Fruit fly (Drosophila melanogaster) Kc167 (cell line): ENCODE measurements around the gene Adat1.

Experiments
- Myc ChIP-seq: fragments of >200 bp; optimal IDR thresholded peaks from 2 replicates; lab custom pipeline; 2017; ENCODE audit warnings: missing external identifiers
- Sin3A ChIP-seq: fragments of >200 bp; optimal IDR thresholded peaks from 2 replicates; lab custom pipeline; 2018; ENCODE audit warnings: missing external identifiers
- h ChIP-seq: fragments of >200 bp; optimal IDR thresholded peaks from 3 replicates; lab custom pipeline; 2018; ENCODE audit warnings: missing external identifiers
- psq ChIP-seq: fragments of >200 bp; optimal IDR thresholded peaks from 2 replicates; lab custom pipeline; 2017; ENCODE audit warnings: missing external identifiers

- no peak for TF ChIP-seq psq
- no peak for TF ChIP-seq Sin3A
- no peak for TF ChIP-seq h
- TF ChIP-seq Myc (lab: Kevin White, UChicago), result no peak
Observed at dm6 chr2L:13778648-13779047, 32.6 kb downstream of the Adat1 start.
